Worm (Caenorhabditis elegans) whole organism, L1 larva: ENCODE data around the gene F23H11.2.
A peak's percentile ranks its signal among the peaks of the same experiment; 100 is the strongest.

ENCODE experiments used
- C34B4.2 ChIP-seq: sonication (generic microtip); optimal IDR thresholded peaks from 2 replicates; lab custom pipeline; 2017; ENCODE audit warnings: mild to moderate bottlenecking, missing genetic modification characterization, missing compliant biosample characterization
- aly-2 ChIP-seq: fragments of 150-350 bp; optimal IDR thresholded peaks from 2 replicates; lab custom pipeline; 2014; ENCODE audit warnings: missing biosample characterization, missing genetic modification characterization
- blmp-1 ChIP-seq: fragments of 150-350 bp; optimal IDR thresholded peaks from 2 replicates; lab custom pipeline; 2014; ENCODE audit warnings: missing biosample characterization, missing genetic modification characterization
- ceh-63 ChIP-seq: fragments of 200-800 bp; sonication (Bioruptor generic); optimal IDR thresholded peaks from 2 replicates; lab custom pipeline; 2018; ENCODE audit warnings: mild to moderate bottlenecking, missing genetic modification characterization, missing compliant biosample characterization
- ceh-8 ChIP-seq: fragments of 200-800 bp; sonication (Bioruptor generic); optimal IDR thresholded peaks from 2 replicates; lab custom pipeline; 2018; ENCODE audit warnings: mild to moderate bottlenecking, missing genetic modification characterization, moderate library complexity, missing compliant biosample characterization
- efl-1 ChIP-seq, 4 experiments: fragments of 150-350 bp; optimal IDR thresholded peaks in 3 of 4; peaks in 1 of 4; 1 replicate in 1 of 4; 2 replicates in 3 of 4; lab custom pipeline; 2014; ENCODE audit warnings: missing biosample characterization in 2 of 4, missing genetic modification characterization in 2 of 4, missing genetic modification reagents in 2 of 4
- efl-3 ChIP-seq: fragments of 200-800 bp; sonication (Bioruptor generic); optimal IDR thresholded peaks from 2 replicates; lab custom pipeline; 2018; ENCODE audit warnings: mild to moderate bottlenecking, missing genetic modification characterization, missing compliant biosample characterization
- egl-13 ChIP-seq: sonication (generic microtip); optimal IDR thresholded peaks from 2 replicates; lab custom pipeline; 2016; ENCODE audit warnings: missing genotype, missing genetic modification reagents, missing genetic modification characterization, missing compliant biosample characterization
- elt-2 ChIP-seq: sonication (generic microtip); optimal IDR thresholded peaks from 2 replicates; lab custom pipeline; 2016; ENCODE audit warnings: missing genetic modification characterization, mild to moderate bottlenecking, inconsistent platforms, missing compliant biosample characterization, missing genetic modification reagents
- elt-3 ChIP-seq, 6 experiments: fragments of 150-350 bp in 1 of 6; sonication (generic microtip); optimal IDR thresholded peaks; 2 replicates each; lab custom pipeline; 2017 to 2018; ENCODE audit warnings: missing biosample characterization in 6 of 6, missing genetic modification characterization in 6 of 6, inconsistent platforms in 1 of 6
- fkh-4 ChIP-seq: sonication (generic microtip); optimal IDR thresholded peaks from 2 replicates; lab custom pipeline; 2016; ENCODE audit warnings: missing compliant biosample characterization, missing genetic modification characterization, borderline replicate concordance
- fkh-8 ChIP-seq: sonication (generic microtip); optimal IDR thresholded peaks from 2 replicates; lab custom pipeline; 2016; ENCODE audit warnings: mild to moderate bottlenecking, missing genetic modification characterization, missing compliant biosample characterization
- fos-1 ChIP-seq: fragments of 150-350 bp; optimal IDR thresholded peaks from 2 replicates; lab custom pipeline; 2014; ENCODE audit warnings: missing biosample characterization, missing genetic modification characterization
- hpl-2 ChIP-seq: fragments of 150-350 bp; optimal IDR thresholded peaks from 2 replicates; lab custom pipeline; 2014; ENCODE audit warnings: missing biosample characterization, missing genetic modification reagents, missing genetic modification characterization
- irx-1 ChIP-seq: sonication (generic microtip); optimal IDR thresholded peaks from 2 replicates; lab custom pipeline; 2016; ENCODE audit warnings: missing genetic modification characterization, missing compliant biosample characterization
- jun-1 ChIP-seq: fragments of 150-350 bp; optimal IDR thresholded peaks from 2 replicates; lab custom pipeline; 2014; ENCODE audit warnings: missing biosample characterization, missing genetic modification reagents, missing genetic modification characterization
- lin-13 ChIP-seq: fragments of 150-350 bp; optimal IDR thresholded peaks from 2 replicates; lab custom pipeline; 2014; ENCODE audit warnings: missing biosample characterization, missing genetic modification reagents, missing genetic modification characterization
- lin-15B ChIP-seq: fragments of 150-350 bp; sonication (generic microtip); optimal IDR thresholded peaks from 3 replicates; lab custom pipeline; 2014; ENCODE audit warnings: missing biosample characterization, missing genetic modification characterization
- lin-35 ChIP-seq, 2 experiments: fragments of 150-350 bp; optimal IDR thresholded peaks; 2 replicates each; lab custom pipeline; 2014; ENCODE audit warnings: missing biosample characterization in 2 of 2, missing genetic modification characterization in 2 of 2, missing genetic modification reagents in 2 of 2
- lir-3 ChIP-seq: sonication (generic microtip); optimal IDR thresholded peaks from 2 replicates; lab custom pipeline; 2016; ENCODE audit warnings: mild to moderate bottlenecking, missing genetic modification characterization, moderate library complexity, missing compliant biosample characterization; ENCODE audit not compliant: poor library complexity
- mab-9 ChIP-seq: fragments of 200-800 bp; sonication (Bioruptor generic); IDR thresholded peaks from 2 replicates; pipeline ENCODE4 v1.3.6; 2022; ENCODE audit warnings: missing genetic modification reagents, missing genetic modification characterization, missing compliant biosample characterization
- mef-2 ChIP-seq: fragments of 150-350 bp; optimal IDR thresholded peaks from 2 replicates; lab custom pipeline; 2014; ENCODE audit warnings: missing biosample characterization, missing genetic modification characterization
- mep-1 ChIP-seq: fragments of 150-350 bp; optimal IDR thresholded peaks from 2 replicates; lab custom pipeline; 2014; ENCODE audit warnings: missing biosample characterization, missing genetic modification characterization
- nhr-11 ChIP-seq: fragments of 150-350 bp; optimal IDR thresholded peaks from 2 replicates; lab custom pipeline; 2014; ENCODE audit warnings: missing biosample characterization, missing genetic modification characterization
- nhr-28 ChIP-seq: fragments of 150-350 bp; optimal IDR thresholded peaks from 2 replicates; lab custom pipeline; 2014; ENCODE audit warnings: missing biosample characterization, missing genetic modification characterization
- nhr-76 ChIP-seq: sonication (generic microtip); optimal IDR thresholded peaks from 2 replicates; lab custom pipeline; 2017; ENCODE audit warnings: missing biosample characterization, missing genetic modification characterization
- nhr-85 ChIP-seq: sonication (generic microtip); peaks from one replicate; lab custom pipeline; 2016; ENCODE audit warnings: missing genetic modification characterization, inconsistent platforms, missing compliant biosample characterization
- pag-3 ChIP-seq: sonication (generic microtip); optimal IDR thresholded peaks from 2 replicates; lab custom pipeline; 2017; ENCODE audit warnings: missing genetic modification characterization, mild to moderate bottlenecking, missing compliant biosample characterization, antibody characterized with exemption, borderline replicate concordance; ENCODE audit not compliant: insufficient read depth
- pqm-1 ChIP-seq: sonication (generic microtip); optimal IDR thresholded peaks from 3 replicates; lab custom pipeline; 2017; ENCODE audit warnings: missing biosample characterization, missing genetic modification characterization
- rnt-1 ChIP-seq: sonication (generic microtip); optimal IDR thresholded peaks from 2 replicates; lab custom pipeline; 2016; ENCODE audit warnings: mild to moderate bottlenecking, missing genetic modification characterization, moderate library complexity, missing compliant biosample characterization
- skn-1 ChIP-seq: fragments of 150-350 bp; optimal IDR thresholded peaks from 2 replicates; lab custom pipeline; 2014; ENCODE audit warnings: missing biosample characterization, missing genetic modification characterization
- sptf-1 ChIP-seq: fragments of 150-350 bp; optimal IDR thresholded peaks from 2 replicates; lab custom pipeline; 2014; ENCODE audit warnings: missing biosample characterization, missing genetic modification characterization
- sup-37 ChIP-seq: fragments of 200-800 bp; sonication (Bioruptor generic); optimal IDR thresholded peaks from 2 replicates; lab custom pipeline; 2018; ENCODE audit warnings: mild to moderate bottlenecking, missing genetic modification characterization, missing compliant biosample characterization
- swsn-7 ChIP-seq: sonication (generic microtip); optimal IDR thresholded peaks from 2 replicates; lab custom pipeline; 2016; ENCODE audit warnings: missing genetic modification characterization, missing compliant biosample characterization
- tbx-2 ChIP-seq: sonication (generic microtip); optimal IDR thresholded peaks from 2 replicates; lab custom pipeline; 2016; ENCODE audit warnings: missing genetic modification characterization, missing compliant biosample characterization
- unc-130 ChIP-seq: fragments of 150-350 bp; optimal IDR thresholded peaks from 2 replicates; lab custom pipeline; 2017; ENCODE audit warnings: missing biosample characterization, missing genetic modification characterization, inconsistent platforms
- unc-62 ChIP-seq: fragments of 150-350 bp; optimal IDR thresholded peaks from 2 replicates; lab custom pipeline; 2014; ENCODE audit warnings: missing biosample characterization, missing genetic modification reagents, missing genetic modification characterization
- unc-98 ChIP-seq: fragments of 200-800 bp; sonication (Bioruptor generic); IDR thresholded peaks from 2 replicates; pipeline ENCODE4 v1.3.6; 2022; ENCODE audit warnings: missing genetic modification characterization, missing compliant biosample characterization
- vab-15 ChIP-seq: sonication (generic microtip); optimal IDR thresholded peaks from 2 replicates; lab custom pipeline; 2017; ENCODE audit warnings: missing genotype, mild to moderate bottlenecking, missing genetic modification characterization, missing compliant biosample characterization
- zag-1 ChIP-seq: fragments of 150-350 bp; optimal IDR thresholded peaks from 2 replicates; lab custom pipeline; 2014; ENCODE audit warnings: missing biosample characterization, missing genetic modification characterization

Gene F23H11.2

DNA sequence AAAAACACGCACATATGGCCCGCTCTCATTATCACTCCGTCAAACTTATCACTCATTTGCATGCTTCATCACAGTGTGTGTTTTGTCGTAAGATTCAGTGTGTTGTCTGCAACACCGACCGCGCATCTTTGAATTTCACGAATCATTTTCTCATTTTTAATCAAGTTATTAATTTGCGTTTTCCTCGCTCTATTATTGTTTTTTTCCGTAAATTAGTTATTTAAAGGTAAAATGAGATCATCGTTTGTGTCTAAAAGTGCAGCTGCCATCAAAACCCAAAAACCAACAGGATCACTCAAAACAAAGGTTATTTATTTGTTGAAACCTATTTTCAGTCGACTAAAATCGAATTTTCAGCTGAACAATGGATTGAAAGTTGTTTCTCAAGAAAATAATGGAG lies 15.9 kb upstream of the F23H11.2 start, which contains the start of the genes T24C4.5 and ucr-2.3:
Gene T24C4.5, minus strand, starts transcription at position 101 of the 400 bp plus-strand sequence.
Gene ucr-2.3, plus strand, starts transcription at position 227 of the 400 bp plus-strand sequence.
- TF ChIP-seq mef-2 (tag; lab: Kevin White, UChicago) = no peak
- TF ChIP-seq unc-130 (tag; lab: Kevin White, UChicago) = no peak
- no peak for TF ChIP-seq ceh-8
- TF ChIP-seq unc-98 (GFP tag; lab: Robert Waterston, UW) = no peak
- TF ChIP-seq nhr-28 (tag; lab: Kevin White, UChicago) = no peak
- TF ChIP-seq irx-1 (tag; lab: Kevin White, UChicago) = no peak
- TF ChIP-seq mab-9 (GFP tag; lab: Robert Waterston, UW) = no peak
- TF ChIP-seq lin-15B = no peak
- TF ChIP-seq sup-37 (GFP tag; lab: Kevin White, UChicago) = no peak
- TF ChIP-seq zag-1 (tag; lab: Kevin White, UChicago) = no peak

ce11 chrIII:880840-881239 lies 14.7 kb upstream of the F23H11.2 start:
- TF ChIP-seq efl-1 (optimal IDR thresholded peaks at IDR 0.05; lab: Kevin White, UChicago) = no peak
- TF ChIP-seq efl-1 (GFP tag; optimal IDR thresholded peaks at IDR 0.05 in 1 of 2; lab: Kevin White, UChicago) = peak in 1 of 2 experiments; percentile 57
- TF ChIP-seq sptf-1 = no peak

DNA sequence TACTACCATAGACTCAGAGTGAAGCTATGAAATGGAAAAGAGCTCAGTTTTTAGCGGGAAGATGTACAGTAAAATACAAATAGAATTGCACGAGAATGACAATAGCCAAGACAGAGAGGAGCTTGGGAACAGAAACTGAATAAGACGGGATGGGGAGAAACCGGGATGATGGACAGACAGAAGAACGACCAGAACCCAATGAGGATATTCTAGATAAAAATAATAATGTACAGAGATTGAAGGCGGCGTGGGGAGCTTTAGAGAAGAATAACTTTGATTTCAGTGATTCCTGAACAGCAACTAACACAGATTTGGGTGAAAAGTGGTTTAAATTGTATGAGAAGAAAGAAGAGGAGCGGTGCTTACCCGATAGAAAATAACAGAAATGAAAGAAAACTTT lies 14.1 kb upstream of the F23H11.2 start:
- no peak for TF ChIP-seq efl-3 (GFP tag; lab: Kevin White, UChicago)
- no peak for TF ChIP-seq efl-1 (optimal IDR thresholded peaks at IDR 0.05; lab: Kevin White, UChicago)
- peak in 1 of 2 experiments; percentile 23 for TF ChIP-seq efl-1 (GFP tag; optimal IDR thresholded peaks at IDR 0.05 in 1 of 2; lab: Kevin White, UChicago)
- TF ChIP-seq zag-1 (tag; lab: Kevin White, UChicago) = no peak
- TF ChIP-seq, all 84 proteins: peak for 1

DNA sequence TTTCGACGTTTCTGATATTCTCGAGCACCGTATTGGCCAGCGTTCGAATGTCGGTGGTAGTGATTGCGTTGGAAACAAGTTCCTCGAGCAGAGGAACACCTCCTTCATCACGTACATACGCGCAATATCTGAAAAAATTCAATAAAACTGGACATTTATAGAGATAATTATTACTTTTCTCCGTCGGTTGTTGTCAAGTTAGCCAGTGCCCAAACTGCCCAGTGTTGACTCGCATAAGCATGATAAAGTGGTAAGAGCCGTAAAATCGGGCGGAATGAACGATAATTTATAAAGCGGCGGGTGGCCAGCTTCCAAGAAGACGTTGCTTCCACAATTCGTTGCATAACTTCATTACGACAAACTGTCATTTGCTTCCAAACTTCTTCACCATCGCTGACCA lies 12.0 kb upstream of the F23H11.2 start:
- TF ChIP-seq egl-13 (tag; lab: Kevin White, UChicago) = no peak
- no peak for TF ChIP-seq efl-1 (optimal IDR thresholded peaks at IDR 0.05; lab: Kevin White, UChicago)
- TF ChIP-seq efl-1 (GFP tag; optimal IDR thresholded peaks at IDR 0.05 in 1 of 2; lab: Kevin White, UChicago) = peak in 1 of 2 experiments; percentile 90
- TF ChIP-seq pqm-1 (tag; lab: Kevin White, UChicago) = no peak
- TF ChIP-seq fos-1 = no peak

DNA sequence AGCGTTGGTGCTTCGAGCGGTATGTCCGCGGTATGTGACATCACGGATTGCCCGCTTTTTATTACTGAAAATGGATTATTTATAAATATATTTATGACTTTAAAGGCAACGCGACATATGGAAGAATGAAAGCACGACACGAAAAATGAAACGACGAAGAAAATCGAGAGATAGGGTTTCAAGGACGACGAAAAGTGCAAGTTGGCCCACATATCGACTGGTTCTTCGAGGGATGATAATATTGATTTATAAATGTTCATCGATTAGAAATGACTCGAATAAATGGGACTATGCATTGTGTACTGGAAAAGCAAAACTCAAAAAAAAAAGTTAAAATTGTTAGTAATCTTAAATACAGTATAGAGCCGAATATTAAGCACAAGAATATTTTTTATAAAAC lies 8.8 kb upstream of the F23H11.2 start, which contains the start of gene zer-1:
Gene zer-1, minus strand, starts transcription at position 68 of the 400 bp plus-strand sequence.
- TF ChIP-seq nhr-85 (tag; lab: Kevin White, UChicago) (peak; percentile 8), nhr-76 (tag; lab: Kevin White, UChicago) (no peak), blmp-1 (tag; lab: Kevin White, UChicago) (peak; percentile 98), elt-3 (tag; optimal IDR thresholded peaks at IDR 0.05; lab: Kevin White, UChicago) (peak in 1 of 6 experiments; percentile 5)

ce11 chrIII:887874-888299 lies 7.7 kb upstream of the F23H11.2 start:
- no peak for TF ChIP-seq C34B4.2 (tag; lab: Kevin White, UChicago)
- peak; percentile 90 for TF ChIP-seq fkh-8 (tag; lab: Kevin White, UChicago)
- TF ChIP-seq vab-15 = no peak
- TF ChIP-seq efl-3 (GFP tag; lab: Kevin White, UChicago) = no peak
- TF ChIP-seq zag-1 (tag; lab: Kevin White, UChicago) = peak; percentile 44
- TF ChIP-seq ceh-63 (GFP tag; lab: Kevin White, UChicago) = peak; percentile 2
- no peak for TF ChIP-seq hpl-2 (GFP tag; lab: Kevin White, UChicago)
- no peak for TF ChIP-seq mef-2 (tag; lab: Kevin White, UChicago)
- peak; percentile 77 for TF ChIP-seq jun-1 (tag; lab: Kevin White, UChicago)
- TF ChIP-seq nhr-76 (tag; lab: Kevin White, UChicago) = no peak
- peak; percentile 59 for TF ChIP-seq mep-1 (tag; lab: Kevin White, UChicago)
- TF ChIP-seq nhr-11 (tag; lab: Kevin White, UChicago) = peak; percentile 4
- TF ChIP-seq fos-1 = peak; percentile 26
- TF ChIP-seq pag-3 (tag; lab: Kevin White, UChicago) = no peak
- TF ChIP-seq sptf-1 = no peak
- TF ChIP-seq tbx-2 (tag; lab: Kevin White, UChicago) = peak; percentile 77
- peak; percentile 75 for TF ChIP-seq rnt-1 (tag; lab: Kevin White, UChicago)
- TF ChIP-seq swsn-7 = peak; percentile 86
- no peak for TF ChIP-seq fkh-4 (tag; lab: Kevin White, UChicago)
- TF ChIP-seq skn-1 = peak; percentile 56
- no peak for TF ChIP-seq elt-2 (tag; lab: Kevin White, UChicago)
- TF ChIP-seq lin-13 (GFP tag; lab: Kevin White, UChicago) = no peak
- no peak for TF ChIP-seq pqm-1 (tag; lab: Kevin White, UChicago)
- peak; percentile 40 for TF ChIP-seq lir-3 (tag; lab: Kevin White, UChicago)
- TF ChIP-seq lin-35 (GFP tag; optimal IDR thresholded peaks at IDR 0.05; lab: Kevin White, UChicago) = peak; percentile 49 to 50
- no peak for TF ChIP-seq unc-62 (GFP tag; lab: Kevin White, UChicago)
- no peak for TF ChIP-seq unc-98 (GFP tag; lab: Robert Waterston, UW)
- TF ChIP-seq aly-2 (tag; lab: Kevin White, UChicago) = peak; percentile 60
